Fruit fly (Drosophila melanogaster): Measurements from ENCODE around the gene Keap1.

Gene Keap1

DNA sequence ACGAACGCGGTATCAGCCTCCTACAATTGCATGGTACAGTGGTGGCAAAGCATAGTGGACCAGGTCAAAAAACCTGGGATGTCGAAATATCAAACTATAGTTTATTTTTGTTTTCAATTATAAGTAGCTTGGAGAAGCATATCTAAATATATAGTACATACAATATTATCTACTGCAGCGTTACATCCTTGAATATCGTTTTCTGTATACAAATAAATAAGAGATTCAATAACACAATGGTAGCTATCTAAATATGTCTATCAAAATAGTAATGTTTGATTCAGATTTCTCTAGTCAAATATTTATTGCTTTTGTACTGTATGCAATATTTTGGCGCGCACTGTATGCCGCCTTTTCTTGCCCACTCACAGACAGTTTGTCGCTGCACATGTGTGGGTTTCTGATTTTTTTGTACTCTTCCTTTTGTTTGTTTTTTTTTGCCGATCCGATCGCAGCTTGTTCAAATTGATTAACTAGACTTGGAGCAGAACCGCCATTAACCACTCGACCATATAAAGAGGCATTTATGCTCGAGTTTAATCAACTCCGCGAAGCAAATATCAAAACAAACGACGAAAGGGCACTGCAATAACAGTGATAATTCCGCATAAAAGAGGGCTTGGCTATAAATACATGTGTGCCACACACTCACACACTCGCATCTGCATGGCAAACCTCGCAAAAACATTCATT is 1.1 kb upstream of the Keap1 start (continued):
- peak; percentile 88 for TF ChIP-seq ara (GFP tag; IDR thresholded peaks at IDR 0.05)
- peak; percentile 94 for TF ChIP-seq CG18476 (GFP tag; optimal IDR thresholded peaks at IDR 0.05)
- TF ChIP-seq CG12299 (tag; optimal IDR thresholded peaks at IDR 0.05): peak; percentile 96
- peak; percentile 95 for TF ChIP-seq CG17359 (tag; optimal IDR thresholded peaks at IDR 0.05)
- peak; percentile 88 for TF ChIP-seq B-H1 (GFP tag; IDR thresholded peaks at IDR 0.05)
- TF ChIP-seq Jarid2 (GFP tag; optimal IDR thresholded peaks at IDR 0.05): peak; percentile 82
- TF ChIP-seq sna (GFP tag; IDR thresholded peaks at IDR 0.05; ENCODE audit: partially characterized antibody): no peak
- TF ChIP-seq da (GFP tag; optimal IDR thresholded peaks at IDR 0.05): peak; percentile 81
- no peak for TF ChIP-seq knrl (GFP tag; IDR thresholded peaks at IDR 0.05; ENCODE audit: partially characterized antibody)
- peak; percentile 65 for TF ChIP-seq corto (GFP tag; optimal IDR thresholded peaks at IDR 0.05)
- TF ChIP-seq CG6272 (GFP tag; IDR thresholded peaks at IDR 0.05): peak; percentile 82
- peak; percentile 92 for TF ChIP-seq ems (GFP tag; optimal IDR thresholded peaks at IDR 0.05)
- TF ChIP-seq CG5180 (GFP tag; optimal IDR thresholded peaks at IDR 0.05): peak; percentile 88
- peak; percentile 96 for TF ChIP-seq ATbp (GFP tag; optimal IDR thresholded peaks at IDR 0.05)
- peak; percentile 85 for TF ChIP-seq al (GFP tag; IDR thresholded peaks at IDR 0.05)
- TF ChIP-seq Adf1 (GFP tag; IDR thresholded peaks at IDR 0.05): peak; percentile 60
- no peak for TF ChIP-seq CG7963 (GFP tag; IDR thresholded peaks at IDR 0.05; ENCODE audit: partially characterized antibody)
- peak; percentile 94 for TF ChIP-seq Chrac-16 (GFP tag; optimal IDR thresholded peaks at IDR 0.05)
- peak; percentile 77 for TF ChIP-seq tx (GFP tag; optimal IDR thresholded peaks at IDR 0.05)
- peak; percentile 93 for TF ChIP-seq trem (tag; optimal IDR thresholded peaks at IDR 0.05)
- peak; percentile 90 for TF ChIP-seq vfl (GFP tag; optimal IDR thresholded peaks at IDR 0.05)
- TF ChIP-seq CG3995 (GFP tag; optimal IDR thresholded peaks at IDR 0.05): peak; percentile 47
- no peak for TF ChIP-seq tll (GFP tag; optimal IDR thresholded peaks at IDR 0.05)
- TF ChIP-seq repo (GFP tag; optimal IDR thresholded peaks at IDR 0.05): peak; percentile 68
- no peak for TF ChIP-seq hbn (GFP tag; IDR thresholded peaks at IDR 0.05; ENCODE audit: partially characterized antibody)
- TF ChIP-seq Ssrp (tag; optimal IDR thresholded peaks at IDR 0.05): peak; percentile 96
- peak; percentile 93 for TF ChIP-seq D19A (tag; optimal IDR thresholded peaks at IDR 0.05)
- peak; percentile 50 for TF ChIP-seq CG9876 (GFP tag; optimal IDR thresholded peaks at IDR 0.05)
- TF ChIP-seq CG14965 (GFP tag; optimal IDR thresholded peaks at IDR 0.05; ENCODE audit: borderline replicate concordance): peak; percentile 55
- peak; percentile 84 for TF ChIP-seq twi (tag; optimal IDR thresholded peaks at IDR 0.05)
- peak; percentile 42; the same call in 1 of the 3 replicates for TF ChIP-seq sr (GFP tag; IDR thresholded peaks at IDR 0.05)
- TF ChIP-seq Oli (tag; optimal IDR thresholded peaks at IDR 0.05): peak; percentile 97
- peak; percentile 91 for TF ChIP-seq CG16863 (GFP tag; optimal IDR thresholded peaks at IDR 0.05)
- peak; percentile 92 for TF ChIP-seq CG5953 (GFP tag; IDR thresholded peaks at IDR 0.05)
- no peak for TF ChIP-seq HLHmδ (GFP tag; optimal IDR thresholded peaks at IDR 0.05)
- peak; percentile 80; the same call in 2 of the 3 replicates for TF ChIP-seq CG11560 (tag; IDR thresholded peaks at IDR 0.05)
- peak; percentile 79 for TF ChIP-seq CHES-1-like (GFP tag; optimal IDR thresholded peaks at IDR 0.05)
- no peak for TF ChIP-seq Hr39 (optimal IDR thresholded peaks at IDR 0.05)
- no peak for TF ChIP-seq Bgb (GFP tag; IDR thresholded peaks at IDR 0.05; ENCODE audit: partially characterized antibody)
- TF ChIP-seq CG10543 (GFP tag; optimal IDR thresholded peaks at IDR 0.05): peak; percentile 87
- TF ChIP-seq CG17385 (GFP tag; optimal IDR thresholded peaks at IDR 0.05): peak; percentile 94
- peak; percentile 80 for TF ChIP-seq CG12236 (GFP tag; optimal IDR thresholded peaks at IDR 0.05)
- peak; percentile 93 for TF ChIP-seq ranshi (GFP tag; IDR thresholded peaks at IDR 0.05)
- peak; percentile 91 for TF ChIP-seq esg (GFP tag; conservative IDR thresholded peaks at IDR 0.05)
- peak; percentile 93 for TF ChIP-seq CG6683 (GFP tag; optimal IDR thresholded peaks at IDR 0.05)
- peak; percentile 85 for TF ChIP-seq Optix (GFP tag; IDR thresholded peaks at IDR 0.05)
- TF ChIP-seq eyg (GFP tag; optimal IDR thresholded peaks at IDR 0.05): peak; percentile 81
- TF ChIP-seq D (optimal IDR thresholded peaks at IDR 0.05): no peak
- peak; percentile 95 for TF ChIP-seq D (GFP tag; optimal IDR thresholded peaks at IDR 0.05)

All from whole organism, embryonic.